Worm (Caenorhabditis elegans): Measurements from ENCODE around the gene F59A6.12.

Gene F59A6.12

DNA sequence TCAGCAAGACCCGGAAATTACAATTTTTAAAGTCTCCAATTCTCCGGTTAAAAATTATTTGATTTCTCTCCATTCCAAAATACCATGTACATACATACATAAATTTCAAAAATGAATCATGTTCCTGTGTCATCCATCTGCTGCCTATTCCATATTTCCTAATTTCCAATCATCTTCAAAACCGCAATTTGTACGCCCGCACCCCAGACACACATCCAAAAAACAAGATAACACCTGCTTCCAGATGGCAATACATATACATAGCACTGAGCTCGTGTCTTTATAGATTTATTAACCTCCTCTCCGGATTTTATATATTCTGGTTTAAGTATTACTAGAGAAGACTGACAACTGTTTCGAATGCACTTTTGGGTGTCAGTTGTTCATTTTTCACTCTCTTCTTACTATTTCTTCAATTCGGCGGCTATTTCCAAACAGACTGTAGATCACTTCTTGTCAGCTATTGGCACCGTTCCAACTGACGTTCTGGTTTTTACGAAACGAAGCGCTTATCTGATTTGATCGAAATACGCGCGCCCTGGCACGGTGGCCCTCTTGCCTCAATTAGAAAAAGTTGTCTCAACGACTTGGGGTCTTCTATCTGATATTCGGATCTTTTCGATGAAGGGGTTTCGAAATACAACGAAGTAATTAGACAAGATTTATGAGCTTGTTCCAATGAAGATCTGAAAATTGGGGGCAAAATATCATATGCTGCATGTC lies 30.0 kb downstream of the F59A6.12 start (continued):
- TF ChIP-seq egl-27 (tag; optimal IDR thresholded peaks at IDR 0.05) = no peak
- no peak for TF ChIP-seq pqm-1 (tag; optimal IDR thresholded peaks at IDR 0.05)
- TF ChIP-seq ama-1 (optimal IDR thresholded peaks at IDR 0.05) = no peak
- TF ChIP-seq F16B12.6 (tag; optimal IDR thresholded peaks at IDR 0.05) = no peak

DNA sequence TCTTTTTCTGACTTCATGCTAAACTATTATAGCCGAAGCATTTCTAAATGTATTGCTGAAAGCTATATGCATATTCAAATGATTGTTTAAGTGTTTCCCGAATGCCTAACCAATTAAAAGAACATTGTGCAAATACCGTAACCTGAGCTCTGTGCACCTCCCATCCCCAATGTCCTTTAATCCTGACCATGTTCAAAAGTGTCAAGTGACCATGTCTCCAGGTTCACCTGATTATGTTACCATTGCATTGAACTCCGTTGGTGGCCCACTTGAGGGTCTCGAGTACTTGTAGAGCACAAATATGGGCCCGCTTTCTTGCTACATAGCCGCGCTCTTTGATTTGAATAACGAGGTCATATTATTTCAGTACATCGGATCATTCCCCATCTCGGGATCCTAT lies 36.6 kb downstream of the F59A6.12 start:
- TF ChIP-seq lir-3 (tag; optimal IDR thresholded peaks at IDR 0.05; ENCODE audit: poor library complexity) (no peak), ets-5 (GFP tag; IDR thresholded peaks at IDR 0.05) (no peak), rnt-1 (tag; optimal IDR thresholded peaks at IDR 0.05) (no peak), nhr-77 (tag; optimal IDR thresholded peaks at IDR 0.05) (no peak), efl-1 (optimal IDR thresholded peaks at IDR 0.05) (no peak), efl-1 (GFP tag; optimal IDR thresholded peaks at IDR 0.05 in 1 of 2) (no peak), aly-2 (tag; optimal IDR thresholded peaks at IDR 0.05) (no peak), fkh-10 (GFP tag; optimal IDR thresholded peaks at IDR 0.05) (no peak), sptf-1 (tag; optimal IDR thresholded peaks at IDR 0.05) (no peak), mdl-1 (tag; optimal IDR thresholded peaks at IDR 0.05) (no peak), mef-2 (tag; optimal IDR thresholded peaks at IDR 0.05) (no peak), swsn-7 (tag; optimal IDR thresholded peaks at IDR 0.05) (no peak), ceh-63 (GFP tag; optimal IDR thresholded peaks at IDR 0.05) (no peak), mab-9 (GFP tag; IDR thresholded peaks at IDR 0.05) (no peak)

DNA sequence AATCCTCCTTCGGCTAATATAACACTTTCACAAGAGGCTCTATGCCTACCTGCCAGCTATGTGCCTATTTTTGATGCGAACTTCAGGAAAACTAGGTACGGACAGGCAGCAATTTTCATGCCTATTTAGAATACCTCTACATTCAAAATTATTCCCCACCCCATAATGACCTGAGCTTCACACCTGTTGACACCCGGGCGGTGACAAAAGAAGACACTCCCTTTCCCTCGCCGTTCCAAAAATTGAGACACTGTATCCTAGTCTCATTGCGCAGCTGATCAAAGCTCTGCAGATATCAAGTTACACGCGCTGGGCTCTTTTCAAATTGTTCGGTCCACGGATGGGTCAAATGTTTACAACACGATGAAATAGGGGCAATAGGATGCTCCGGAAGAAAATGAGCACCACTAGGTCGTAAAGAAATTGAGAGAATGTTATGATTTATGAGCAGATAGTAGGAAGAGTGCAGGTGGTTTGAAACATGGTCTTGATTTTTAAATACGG lies 37.4 kb downstream of the F59A6.12 start:
- no peak for TF ChIP-seq grh-1 (GFP tag; IDR thresholded peaks at IDR 0.05)
- no peak for TF ChIP-seq sup-37 (GFP tag; optimal IDR thresholded peaks at IDR 0.05)
- no peak for TF ChIP-seq nhr-12 (tag; optimal IDR thresholded peaks at IDR 0.05)
- TF ChIP-seq egl-27 (tag; optimal IDR thresholded peaks at IDR 0.05) = no peak
- no peak for TF ChIP-seq tbx-2 (tag; optimal IDR thresholded peaks at IDR 0.05)
- TF ChIP-seq ztf-11 (tag; optimal IDR thresholded peaks at IDR 0.05) = no peak
- TF ChIP-seq ceh-8 (GFP tag; optimal IDR thresholded peaks at IDR 0.05) = no peak
- no peak for TF ChIP-seq mab-9 (GFP tag; IDR thresholded peaks at IDR 0.05)
- no peak for TF ChIP-seq mep-1 (tag; optimal IDR thresholded peaks at IDR 0.05)
- TF ChIP-seq sox-4 (tag; optimal IDR thresholded peaks at IDR 0.05) = no peak
- TF ChIP-seq zag-1 (tag; optimal IDR thresholded peaks at IDR 0.05) = no peak

DNA sequence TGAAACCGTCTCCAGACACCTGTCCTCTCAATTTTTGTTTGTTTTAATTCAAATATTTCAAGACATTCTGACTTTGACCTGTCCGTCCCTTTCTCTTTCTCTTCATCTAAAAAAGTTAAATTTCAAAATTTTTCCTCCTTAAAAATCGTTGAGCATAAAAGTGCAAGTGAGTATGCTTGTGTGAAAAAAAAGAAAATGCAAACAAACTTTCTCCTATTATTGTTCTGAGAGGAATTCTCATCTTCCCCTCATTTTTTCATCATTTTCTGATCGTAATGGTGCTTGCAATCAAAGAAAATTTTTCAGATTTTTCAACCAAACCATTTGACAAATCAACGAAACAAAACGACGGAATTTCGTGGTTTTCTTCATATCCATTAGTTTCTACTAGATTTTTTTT lies 43.0 kb downstream of the F59A6.12 start, which contains the start of gene shc-2:
shc-2 (plus strand) TSS at position 301 of the 400 bp plus-strand sequence.
- TF ChIP-seq dpl-1 (GFP tag; optimal IDR thresholded peaks at IDR 0.05) (no peak), mef-2 (tag; optimal IDR thresholded peaks at IDR 0.05) (no peak), ceh-90 (tag; optimal IDR thresholded peaks at IDR 0.05) (no peak), nhr-20 (tag; optimal IDR thresholded peaks at IDR 0.05) (no peak), xbp-1 (tag; optimal IDR thresholded peaks at IDR 0.05) (no peak), nhr-12 (tag; optimal IDR thresholded peaks at IDR 0.05) (no peak), nhr-237 (tag; optimal IDR thresholded peaks at IDR 0.05) (no peak), mep-1 (tag; optimal IDR thresholded peaks at IDR 0.05) (no peak), irx-1 (tag; optimal IDR thresholded peaks at IDR 0.05) (no peak), hlh-4 (tag; optimal IDR thresholded peaks at IDR 0.05) (no peak), ceh-63 (GFP tag; optimal IDR thresholded peaks at IDR 0.05) (no peak), lin-14 (GFP tag; optimal IDR thresholded peaks at IDR 0.05) (no peak), dsc-1 (tag; optimal IDR thresholded peaks at IDR 0.05) (no peak), fos-1 (tag; optimal IDR thresholded peaks at IDR 0.05) (no peak), F16B12.6 (tag; optimal IDR thresholded peaks at IDR 0.05) (no peak), zag-1 (tag; optimal IDR thresholded peaks at IDR 0.05) (no peak), egl-27 (tag; optimal IDR thresholded peaks at IDR 0.05) (no peak), elt-2 (tag; optimal IDR thresholded peaks at IDR 0.05) (no peak)

Data from whole organism, L1 larva.